Worm (Caenorhabditis elegans): ENCODE results near the gene dao-3.

DNA sequence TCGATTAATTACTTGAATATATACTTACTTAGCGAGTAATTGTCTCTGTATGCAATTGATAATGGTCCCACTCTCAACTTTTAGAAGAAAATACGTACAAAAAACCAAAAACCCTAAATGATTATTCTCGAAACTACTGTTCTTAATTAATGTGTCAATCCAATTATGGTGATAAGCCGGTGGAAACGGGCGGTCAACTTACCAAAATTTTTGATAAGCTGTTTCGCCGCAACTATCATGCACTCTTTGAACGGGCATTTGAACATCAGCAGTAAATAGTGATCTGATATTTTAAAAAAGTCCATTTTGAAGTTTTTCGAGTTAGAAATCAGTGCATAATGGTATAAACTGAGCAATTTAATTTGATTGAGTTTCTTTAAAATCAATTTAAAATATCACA lies 8.0 kb downstream of the dao-3 start:
- TF ChIP-seq eyg-1 (tag; optimal IDR thresholded peaks at IDR 0.05): no peak
- TF ChIP-seq pha-4 (tag; optimal IDR thresholded peaks at IDR 0.05): no peak
- no peak for TF ChIP-seq fkh-6 (tag; optimal IDR thresholded peaks at IDR 0.05)
- TF ChIP-seq ahr-1 (tag; optimal IDR thresholded peaks at IDR 0.05): no peak
- TF ChIP-seq fkh-10 (GFP tag; optimal IDR thresholded peaks at IDR 0.05): no peak

Measured in whole organism, late embryonic.